Fruit fly (Drosophila melanogaster): ENCODE data around the gene Aplip1.

Aplip1 gene

DNA sequence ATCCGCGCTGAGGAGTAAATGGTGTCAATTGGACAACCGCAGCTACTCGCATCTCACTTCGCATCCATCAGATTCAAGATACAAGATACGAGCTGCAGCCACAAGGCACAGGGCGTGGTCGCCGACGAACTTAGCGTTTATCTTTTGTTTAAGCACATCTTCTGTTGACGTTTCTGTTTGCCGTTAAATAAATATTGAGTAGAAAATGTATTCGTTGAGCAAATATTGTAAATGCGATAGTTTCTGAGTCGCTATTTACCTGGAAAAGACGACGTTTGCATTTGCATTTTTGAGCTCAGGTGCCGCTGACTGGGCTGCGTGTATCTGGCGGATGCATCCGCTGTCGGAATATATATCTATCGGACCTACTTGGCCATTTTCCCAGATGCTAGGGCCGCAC is 29.9 kb upstream of the Aplip1 start (continued):
- TF ChIP-seq crol (GFP tag; IDR thresholded peaks at IDR 0.05) (no peak), Xrp1 (GFP tag; IDR thresholded peaks at IDR 0.05) (peak; percentile 79), slou (GFP tag; optimal IDR thresholded peaks at IDR 0.05) (no peak), sd (tag; optimal IDR thresholded peaks at IDR 0.05) (no peak), CG14050 (GFP tag; IDR thresholded peaks at IDR 0.05) (peak; percentile 22; the same call in 1 of the 3 replicates), gem (tag; optimal IDR thresholded peaks at IDR 0.05) (peak; percentile 37), C15 (GFP tag; IDR thresholded peaks at IDR 0.05) (no peak), CG34422 (GFP tag; IDR thresholded peaks at IDR 0.05) (no peak), Doc3 (GFP tag; IDR thresholded peaks at IDR 0.05; ENCODE audit: partially characterized antibody) (no peak), CG7556 (GFP tag; optimal IDR thresholded peaks at IDR 0.05) (peak; percentile 22), Taf1 (GFP tag; IDR thresholded peaks at IDR 0.05) (no peak), br (optimal IDR thresholded peaks at IDR 0.05) (no peak), en (GFP tag; optimal IDR thresholded peaks at IDR 0.05) (no peak), CG13287 (GFP tag; IDR thresholded peaks at IDR 0.05; ENCODE audit: partially characterized antibody) (no peak), Oli (tag; optimal IDR thresholded peaks at IDR 0.05) (peak; percentile 39), MBD-R2 (GFP tag; IDR thresholded peaks at IDR 0.05) (no peak), CG8388 (GFP tag; optimal IDR thresholded peaks at IDR 0.05) (no peak), crc (GFP tag; optimal IDR thresholded peaks at IDR 0.05) (no peak), Myb (GFP tag; optimal IDR thresholded peaks at IDR 0.05) (no peak), CG30431 (GFP tag; optimal IDR thresholded peaks at IDR 0.05) (peak; percentile 1), gfzf (GFP tag; optimal IDR thresholded peaks at IDR 0.05) (no peak), zf30C (GFP tag; optimal IDR thresholded peaks at IDR 0.05) (no peak), vvl (GFP tag; IDR thresholded peaks at IDR 0.05) (peak; percentile 33; the same call in 1 of the 2 replicates), CoRest (tag; optimal IDR thresholded peaks at IDR 0.05) (peak; percentile 40), CG1024 (GFP tag; IDR thresholded peaks at IDR 0.05) (no peak; the same call in 1 of the 2 replicates), CG4854 (GFP tag; optimal IDR thresholded peaks at IDR 0.05) (no peak), CG1603 (tag; optimal IDR thresholded peaks at IDR 0.05) (peak; percentile 78), CG11093 (GFP tag; IDR thresholded peaks at IDR 0.05) (no peak), zfh2 (GFP tag; optimal IDR thresholded peaks at IDR 0.05) (no peak), kay (GFP tag; optimal IDR thresholded peaks at IDR 0.05) (no peak), ham (GFP tag; IDR thresholded peaks at IDR 0.05) (no peak), Rfx (GFP tag; IDR thresholded peaks at IDR 0.05) (no peak), Antp (GFP tag; optimal IDR thresholded peaks at IDR 0.05) (no peak), Dp (GFP tag; optimal IDR thresholded peaks at IDR 0.05) (no peak), pros (GFP tag; optimal IDR thresholded peaks at IDR 0.05) (no peak), sna (GFP tag; IDR thresholded peaks at IDR 0.05; ENCODE audit: partially characterized antibody) (no peak), Nf-YC (tag; optimal IDR thresholded peaks at IDR 0.05) (no peak), Stat92E (GFP tag; optimal IDR thresholded peaks at IDR 0.05) (no peak), Kr (GFP tag; optimal IDR thresholded peaks at IDR 0.05) (peak; percentile 94), Max (GFP tag; optimal IDR thresholded peaks at IDR 0.05) (no peak), pnt (GFP tag; optimal IDR thresholded peaks at IDR 0.05) (no peak), Hr3 (GFP tag; optimal IDR thresholded peaks at IDR 0.05) (no peak), TFAM (GFP tag; optimal IDR thresholded peaks at IDR 0.05) (peak; percentile 50), Nf-YA (GFP tag; IDR thresholded peaks at IDR 0.05) (0 out of 2 replicates have a peak, but pooled peaks have one; percentile 26), CG15601 (tag; optimal IDR thresholded peaks at IDR 0.05) (peak; percentile 92), grau (tag; optimal IDR thresholded peaks at IDR 0.05) (peak; percentile 14), cg (GFP tag; optimal IDR thresholded peaks at IDR 0.05) (no peak), lola (GFP tag; optimal IDR thresholded peaks at IDR 0.05) (peak in 1 of 3 experiments; percentile 60), sob (GFP tag; IDR thresholded peaks at IDR 0.05) (peak; percentile 50; the same call in 1 of the 2 replicates)

Data from whole organism, embryonic.